Worm (Caenorhabditis elegans) whole organism, early embryonic: ENCODE data around the gene unc-26.

Experiments used
- B0310.2 ChIP-seq: sonication (generic microtip); optimal IDR thresholded peaks from 2 replicates; lab custom pipeline; 2016; ENCODE audit warnings: mild to moderate bottlenecking, missing genetic modification characterization, missing compliant biosample characterization
- F13C5.2 ChIP-seq: sonication (generic microtip); optimal IDR thresholded peaks from 2 replicates; lab custom pipeline; 2017; ENCODE audit warnings: mild to moderate bottlenecking, missing genetic modification characterization, inconsistent platforms, missing compliant biosample characterization
- ama-1 ChIP-seq: fragments of 150-350 bp; optimal IDR thresholded peaks from 2 replicates; lab custom pipeline; 2014
- ceh-13 ChIP-seq: fragments of 200-800 bp; sonication (Bioruptor generic); optimal IDR thresholded peaks from 2 replicates; lab custom pipeline; 2018; ENCODE audit warnings: mild to moderate bottlenecking, missing genetic modification characterization, missing compliant biosample characterization
- ets-7 ChIP-seq: sonication (generic microtip); optimal IDR thresholded peaks from 2 replicates; lab custom pipeline; 2016; ENCODE audit warnings: missing genotype, missing genetic modification characterization, missing compliant biosample characterization
- flt-1 ChIP-seq: fragments of 200-800 bp; sonication (Bioruptor generic); IDR thresholded peaks from 2 replicates; pipeline ENCODE4 v1.3.6; 2022; ENCODE audit warnings: missing genetic modification characterization, missing compliant biosample characterization
- hmg-4 ChIP-seq: fragments of 200-800 bp; sonication (Bioruptor generic); optimal IDR thresholded peaks from 2 replicates; lab custom pipeline; 2018; ENCODE audit warnings: mild to moderate bottlenecking, missing genetic modification characterization, missing compliant biosample characterization
- hnd-1 ChIP-seq: sonication (generic microtip); optimal IDR thresholded peaks from 2 replicates; lab custom pipeline; 2016; ENCODE audit warnings: missing genetic modification characterization, missing compliant biosample characterization
- pes-1 ChIP-seq: fragments of 200-800 bp; sonication (Bioruptor generic); IDR thresholded peaks from 2 replicates; pipeline ENCODE4 v1.3.6; 2022; ENCODE audit warnings: missing genetic modification reagents, missing genetic modification characterization, missing compliant biosample characterization
- sea-1 ChIP-seq: fragments of 200-800 bp; sonication (Bioruptor generic); conservative IDR thresholded peaks from 2 replicates; pipeline ENCODE4 v1.3.6; 2022; ENCODE audit warnings: missing genetic modification characterization, missing compliant biosample characterization
- tbx-37 ChIP-seq: fragments of 200-800 bp; sonication (Bioruptor generic); conservative IDR thresholded peaks from 2 replicates; pipeline ENCODE4 v1.3.6; 2022; ENCODE audit warnings: missing genetic modification reagents, missing genetic modification characterization, missing compliant biosample characterization
- tra-4 ChIP-seq: sonication (generic microtip); optimal IDR thresholded peaks from 2 replicates; lab custom pipeline; 2017; ENCODE audit warnings: missing genetic modification characterization, missing compliant biosample characterization

DNA sequence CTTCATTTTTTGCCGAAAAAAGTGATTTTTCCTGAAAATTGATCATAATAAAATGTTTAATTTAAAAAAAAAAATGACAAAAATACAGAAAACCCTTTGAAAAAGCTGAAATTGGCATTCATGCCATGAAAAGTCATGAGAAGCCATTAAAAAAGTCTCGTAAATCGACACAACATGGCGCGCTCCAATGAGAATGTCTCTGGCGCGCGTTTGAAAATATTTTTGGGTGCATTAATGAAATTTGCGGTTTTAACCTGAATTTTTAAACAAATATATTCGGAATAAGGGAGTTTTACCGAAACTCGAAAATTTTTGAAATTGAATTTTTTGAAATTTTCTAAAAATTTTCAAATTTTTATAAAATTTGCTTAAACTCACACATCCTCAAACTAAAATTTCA, 24.5 kb downstream of the unc-26 start:
- no peak for TF ChIP-seq hnd-1 (tag; lab: Kevin White, UChicago)
- TF ChIP-seq flt-1 (GFP tag; lab: Robert Waterston, UW): no peak
- TF ChIP-seq B0310.2 (tag; lab: Kevin White, UChicago): no peak
- no peak for TF ChIP-seq ama-1 (lab: Kevin White, UChicago)
- no peak for TF ChIP-seq ceh-13
- no peak for TF ChIP-seq F13C5.2 (tag; lab: Kevin White, UChicago)
- no peak for TF ChIP-seq sea-1 (GFP tag; lab: Robert Waterston, UW)
- no peak for TF ChIP-seq pes-1
- no peak for TF ChIP-seq hmg-4 (GFP tag; lab: Kevin White, UChicago)
- no peak for TF ChIP-seq tra-4 (tag; lab: Kevin White, UChicago)
- no peak for TF ChIP-seq ets-7 (tag; lab: Kevin White, UChicago)
- TF ChIP-seq tbx-37 (GFP tag; lab: Robert Waterston, UW): no peak
